Worm (Caenorhabditis elegans) whole organism, young adult: ENCODE measurements around the gene zhit-1.

ENCODE experiments used
- atf-7 ChIP-seq: sonication (generic microtip); optimal IDR thresholded peaks from 2 replicates; lab custom pipeline; 2017; ENCODE audit warnings: mild to moderate bottlenecking, missing genetic modification characterization, missing compliant biosample characterization
- bed-1 ChIP-seq: fragments of 200-800 bp; sonication (Bioruptor generic); IDR thresholded peaks from 2 replicates; pipeline ENCODE4 v1.3.6; 2022; ENCODE audit warnings: missing genetic modification reagents, missing genetic modification characterization, missing compliant biosample characterization

- TF ChIP-seq atf-7: no peak
- no peak for TF ChIP-seq bed-1 (GFP tag; lab: Robert Waterston, UW)
Measured at ce11 chrV:5584293-5584776, 12.0 kb downstream of the zhit-1 start, which contains the start of gene pas-6.
